Worm (Caenorhabditis elegans): ENCODE results near the gene F08G5.3.

- no peak for TF ChIP-seq C08G9.2 (tag; optimal IDR thresholded peaks at IDR 0.05)
- no peak for TF ChIP-seq dmd-4 (tag; optimal IDR thresholded peaks at IDR 0.05; ENCODE audit: borderline replicate concordance)
- TF ChIP-seq tbx-2 (tag; optimal IDR thresholded peaks at IDR 0.05), result no peak
- TF ChIP-seq nhr-11 (tag; optimal IDR thresholded peaks at IDR 0.05), result no peak
Measured at ce11 chrIV:12445463-12445934, 28.1 kb upstream of the F08G5.3 start, which contains the start of gene C25G4.3.
